Fruit fly (Drosophila melanogaster): ENCODE measurements around the gene yem.
A peak's percentile ranks its signal among the peaks of the same experiment; 100 is the strongest.

yem gene

DNA sequence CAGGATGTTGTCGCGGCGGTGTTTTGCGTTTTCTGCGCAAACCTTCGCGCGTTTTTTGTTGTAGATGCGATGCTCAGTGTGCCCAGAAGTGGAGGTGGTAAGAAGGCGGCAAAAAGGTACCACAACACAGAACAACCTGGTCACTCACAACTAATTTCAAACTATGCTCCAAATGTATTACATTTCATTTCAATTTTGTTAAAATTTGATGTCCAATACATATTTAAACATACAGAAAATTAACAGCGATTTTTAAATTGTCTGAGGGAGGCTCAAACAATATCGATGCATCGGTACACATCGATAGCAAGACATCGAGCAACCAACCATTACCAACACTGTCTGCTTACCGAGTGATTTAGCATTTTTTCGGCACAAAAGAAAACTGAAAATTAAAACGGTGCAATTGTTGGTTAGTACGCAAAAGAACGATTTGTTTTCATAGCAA is 30.5 kb upstream of the yem start, which contains the start of the genes Slbp and Rpn2 (continued):
- TF ChIP-seq CG7271 (tag; optimal IDR thresholded peaks at IDR 0.05) = peak; percentile 20
- TF ChIP-seq dysf (GFP tag; IDR thresholded peaks at IDR 0.05) = 0 out of 3 replicates have a peak, but pooled peaks have one; percentile 13
- peak; percentile 21 for TF ChIP-seq CG30403 (GFP tag; optimal IDR thresholded peaks at IDR 0.05)
- TF ChIP-seq Meics (GFP tag; optimal IDR thresholded peaks at IDR 0.05) = peak; percentile 30
- peak; percentile 97 for TF ChIP-seq gfzf (GFP tag; optimal IDR thresholded peaks at IDR 0.05)
- no peak for TF ChIP-seq bsh (GFP tag; optimal IDR thresholded peaks at IDR 0.05)
- peak; percentile 93 for TF ChIP-seq Med (GFP tag)
- peak; percentile 27 for TF ChIP-seq pum (GFP tag; optimal IDR thresholded peaks at IDR 0.05)
- TF ChIP-seq CG11085 (GFP tag; IDR thresholded peaks at IDR 0.05) = peak; percentile 18; the same call in 1 of the 2 replicates
- peak; percentile 39 for TF ChIP-seq unpg (GFP tag; optimal IDR thresholded peaks at IDR 0.05)
- TF ChIP-seq CG30020 (tag; optimal IDR thresholded peaks at IDR 0.05) = peak; percentile 39
- TF ChIP-seq CG2120 (GFP tag; optimal IDR thresholded peaks at IDR 0.05) = peak; percentile 75
- TF ChIP-seq btn (GFP tag; optimal IDR thresholded peaks at IDR 0.05) = no peak
- peak; percentile 41 for TF ChIP-seq Lhr (GFP tag; optimal IDR thresholded peaks at IDR 0.05)
- TF ChIP-seq gcm (GFP tag; optimal IDR thresholded peaks at IDR 0.05) = no peak
- peak; percentile 26 for TF ChIP-seq CG13775 (GFP tag; optimal IDR thresholded peaks at IDR 0.05)
- TF ChIP-seq Hmr (GFP tag; optimal IDR thresholded peaks at IDR 0.05) = peak; percentile 48
- TF ChIP-seq HHEX (GFP tag; optimal IDR thresholded peaks at IDR 0.05) = peak; percentile 1
- TF ChIP-seq CG10267 (tag; optimal IDR thresholded peaks at IDR 0.05) = peak; percentile 99
- TF ChIP-seq Sin3A (optimal IDR thresholded peaks at IDR 0.05) = peak; percentile 98
- TF ChIP-seq cwo (GFP tag; optimal IDR thresholded peaks at IDR 0.05) = no peak
- no peak for TF ChIP-seq luna (GFP tag; optimal IDR thresholded peaks at IDR 0.05)
- TF ChIP-seq H2.0 (GFP tag; IDR thresholded peaks at IDR 0.05) = no peak
- TF ChIP-seq CoRest (tag; optimal IDR thresholded peaks at IDR 0.05) = peak; percentile 50
- no peak for TF ChIP-seq fd3F (GFP tag; optimal IDR thresholded peaks at IDR 0.05)
- peak; percentile 97 for TF ChIP-seq Dll (GFP tag; IDR thresholded peaks at IDR 0.05; ENCODE audit: partially characterized antibody)
- no peak for TF ChIP-seq CG11695 (GFP tag; IDR thresholded peaks at IDR 0.05)
- no peak for TF ChIP-seq CG12071 (GFP tag; optimal IDR thresholded peaks at IDR 0.05)
- peak; percentile 5 for TF ChIP-seq az2 (GFP tag; optimal IDR thresholded peaks at IDR 0.05)
- no peak for TF ChIP-seq CG1602 (GFP tag; optimal IDR thresholded peaks at IDR 0.05)
- TF ChIP-seq trh (GFP tag; optimal IDR thresholded peaks at IDR 0.05) = no peak
- TF ChIP-seq CG13287 (GFP tag; IDR thresholded peaks at IDR 0.05; ENCODE audit: partially characterized antibody) = peak; percentile 98
- TF ChIP-seq CG15269 (tag; optimal IDR thresholded peaks at IDR 0.05) = no peak
- TF ChIP-seq ATbp (GFP tag; optimal IDR thresholded peaks at IDR 0.05) = no peak
- peak; percentile 45 for TF ChIP-seq CG9727 (GFP tag; optimal IDR thresholded peaks at IDR 0.05)
- TF ChIP-seq ewg (GFP tag; optimal IDR thresholded peaks at IDR 0.05) = peak; percentile 74
- TF ChIP-seq CG1024 (GFP tag; IDR thresholded peaks at IDR 0.05) = no peak
- peak; percentile 94 for TF ChIP-seq knrl (GFP tag; IDR thresholded peaks at IDR 0.05; ENCODE audit: partially characterized antibody)
- TF ChIP-seq fru (optimal IDR thresholded peaks at IDR 0.05) = no peak

dm6 chr3R:29151621-29152092 is 29.0 kb upstream of the yem start, which contains the start of gene eIF2D:
eIF2D (minus strand) TSS chr3R:29151794.
- TF ChIP-seq CG15479 (GFP tag; optimal IDR thresholded peaks at IDR 0.05) (peak; percentile 41), CG11560 (tag; IDR thresholded peaks at IDR 0.05) (no peak), shn (GFP tag; optimal IDR thresholded peaks at IDR 0.05) (no peak), CG7271 (tag; optimal IDR thresholded peaks at IDR 0.05) (peak; percentile 24), CG11398 (GFP tag; optimal IDR thresholded peaks at IDR 0.05) (no peak), dpn (GFP tag; optimal IDR thresholded peaks at IDR 0.05) (peak; percentile 29 to 50), CG1832 (GFP tag; optimal IDR thresholded peaks at IDR 0.05) (no peak), NK7.1 (GFP tag; optimal IDR thresholded peaks at IDR 0.05) (peak; percentile 18), br (optimal IDR thresholded peaks at IDR 0.05) (no peak), sisA (GFP tag; IDR thresholded peaks at IDR 0.05) (no peak; the same call in 1 of the 2 replicates), CG10959 (GFP tag; IDR thresholded peaks at IDR 0.05) (no peak), pita (GFP tag; optimal IDR thresholded peaks at IDR 0.05) (no peak), trem (tag; optimal IDR thresholded peaks at IDR 0.05) (peak; percentile 50), disco-r (GFP tag; optimal IDR thresholded peaks at IDR 0.05) (no peak)

All from whole organism, embryonic.